Fruit fly (Drosophila melanogaster) whole organism, embryonic: ENCODE measurements around the gene Tom40.

ENCODE experiments used
- Atf3 ChIP-seq: fragments of 200-800 bp; sonication (Bioruptor generic); optimal IDR thresholded peaks from 3 replicates; lab custom pipeline; 2016; ENCODE audit warnings: missing biosample characterization, missing genetic modification characterization
- Blimp-1 ChIP-seq: fragments of 200-800 bp; sonication (Bioruptor generic); optimal IDR thresholded peaks from 3 replicates; lab custom pipeline; 2018; ENCODE audit warnings: missing biosample characterization, missing genetic modification characterization, mild to moderate bottlenecking, moderate library complexity, missing genetic modification reagents
- BtbVII ChIP-seq: fragments of 200-800 bp; sonication (Bioruptor generic); optimal IDR thresholded peaks from 3 replicates; lab custom pipeline; 2017; ENCODE audit warnings: missing biosample characterization, mild to moderate bottlenecking, missing genetic modification characterization
- C15 ChIP-seq: fragments of 200-800 bp; sonication (Bioruptor generic); IDR thresholded peaks from 3 replicates; pipeline ENCODE4 v1.3.6; 2022; ENCODE audit warnings: missing biosample characterization, missing genetic modification characterization
- CG11398 ChIP-seq: fragments of 200-800 bp; sonication (Bioruptor generic); optimal IDR thresholded peaks from 2 replicates; lab custom pipeline; 2016; ENCODE audit warnings: missing biosample characterization, missing genetic modification characterization
- CG11504 ChIP-seq: fragments of 200-800 bp; sonication (Bioruptor generic); optimal IDR thresholded peaks from 3 replicates; lab custom pipeline; 2019; ENCODE audit warnings: missing biosample characterization, mild to moderate bottlenecking, missing genetic modification characterization, moderate library complexity
- CG12236 ChIP-seq: fragments of 200-800 bp; sonication (Bioruptor generic); optimal IDR thresholded peaks from 2 replicates; lab custom pipeline; 2016; ENCODE audit warnings: missing biosample characterization, missing genetic modification characterization
- CG12391 ChIP-seq: fragments of 200-800 bp; sonication (Bioruptor generic); optimal IDR thresholded peaks from 3 replicates; lab custom pipeline; 2018; ENCODE audit warnings: missing biosample characterization, mild to moderate bottlenecking, missing genetic modification characterization, moderate library complexity
- CG15601 ChIP-seq: fragments of 200-800 bp; sonication (Bioruptor generic); optimal IDR thresholded peaks from 3 replicates; lab custom pipeline; 2019; ENCODE audit warnings: missing biosample characterization, mild to moderate bottlenecking, missing genetic modification characterization, moderate library complexity
- CG16813 ChIP-seq: fragments of 200-800 bp; sonication (Bioruptor generic); IDR thresholded peaks from 3 replicates; pipeline ENCODE4 v1.3.6; 2022; ENCODE audit warnings: missing biosample characterization, missing genetic modification characterization; ENCODE audit not compliant: partially characterized antibody
- CG17612 ChIP-seq: fragments of 200-800 bp; sonication (Bioruptor generic); IDR thresholded peaks from 2 replicates; pipeline ENCODE4 v1.3.6; 2022; ENCODE audit warnings: missing biosample characterization, missing genetic modification characterization
- CG31365 ChIP-seq: fragments of 200-800 bp; sonication (Bioruptor generic); optimal IDR thresholded peaks from 2 replicates; lab custom pipeline; 2018; ENCODE audit warnings: missing biosample characterization, mild to moderate bottlenecking, missing genetic modification characterization
- CG3163 ChIP-seq: fragments of 200-800 bp; sonication (Bioruptor generic); optimal IDR thresholded peaks from 3 replicates; lab custom pipeline; 2016; ENCODE audit warnings: missing biosample characterization, missing genetic modification characterization
- CG32767 ChIP-seq: fragments of 200-800 bp; sonication (Bioruptor generic); IDR thresholded peaks from 2 replicates; pipeline ENCODE4 v1.3.6; 2022; ENCODE audit warnings: missing biosample characterization, missing genetic modification characterization
- CG33557 ChIP-seq: fragments of 200-800 bp; sonication (Bioruptor generic); optimal IDR thresholded peaks from 2 replicates; lab custom pipeline; 2019; ENCODE audit warnings: missing biosample characterization, mild to moderate bottlenecking, missing genetic modification characterization, moderate library complexity
- CG3726 ChIP-seq: fragments of 200-800 bp; sonication (Bioruptor generic); IDR thresholded peaks from 3 replicates; pipeline ENCODE4, ENCODE4 v1.3.6; 2022; ENCODE audit warnings: missing biosample characterization, missing genetic modification characterization
- CG3838 ChIP-seq: fragments of 200-800 bp; sonication (Bioruptor generic); optimal IDR thresholded peaks from 3 replicates; lab custom pipeline; 2016; ENCODE audit warnings: missing biosample characterization, missing genetic modification characterization
- CG4854 ChIP-seq: fragments of 200-800 bp; sonication (Bioruptor generic); optimal IDR thresholded peaks from 2 replicates; lab custom pipeline; 2016; ENCODE audit warnings: missing biosample characterization, missing genetic modification characterization, inconsistent platforms
- CG5953 ChIP-seq: fragments of 200-800 bp; sonication (Bioruptor generic); IDR thresholded peaks from 2 replicates; pipeline ENCODE4 v1.3.6; 2022; ENCODE audit warnings: missing biosample characterization, missing genetic modification characterization
- CG6654 ChIP-seq: fragments of 200-800 bp; sonication (Bioruptor generic); optimal IDR thresholded peaks from 2 replicates; lab custom pipeline; 2017; ENCODE audit warnings: missing biosample characterization, mild to moderate bottlenecking, missing genetic modification characterization
- CG6813 ChIP-seq: fragments of 200-800 bp; sonication (Bioruptor generic); optimal IDR thresholded peaks from 2 replicates; lab custom pipeline; 2017; ENCODE audit warnings: missing biosample characterization, missing genetic modification characterization, mild to moderate bottlenecking, moderate library complexity, missing genetic modification reagents
- CG7372 ChIP-seq: fragments of 200-800 bp; sonication (Bioruptor generic); IDR thresholded peaks from 2 replicates; pipeline ENCODE4 v1.3.6; 2022; ENCODE audit warnings: missing biosample characterization, missing genetic modification characterization
- CoRest ChIP-seq: fragments of 200-800 bp; sonication (Bioruptor generic); optimal IDR thresholded peaks from 3 replicates; lab custom pipeline; 2018; ENCODE audit warnings: missing biosample characterization, mild to moderate bottlenecking, missing genetic modification characterization, moderate library complexity
- Deaf1 ChIP-seq: fragments of 200-800 bp; optimal IDR thresholded peaks from 3 replicates; lab custom pipeline; 2019; ENCODE audit warnings: missing biosample characterization, mild to moderate bottlenecking, missing genetic modification characterization, moderate library complexity
- Drgx ChIP-seq: fragments of 200-800 bp; sonication (Bioruptor generic); IDR thresholded peaks from 2 replicates; pipeline ENCODE4 v1.3.6; 2022; ENCODE audit warnings: missing biosample characterization, missing genetic modification characterization
- Ets65A ChIP-seq: fragments of 200-800 bp; sonication (Bioruptor generic); peaks from one replicate; lab custom pipeline; 2016; ENCODE audit warnings: missing biosample characterization, missing genetic modification characterization
- GATAe ChIP-seq: fragments of 200-800 bp; sonication (Bioruptor generic); conservative IDR thresholded peaks from 2 replicates; pipeline ENCODE4 v1.3.6; 2022; ENCODE audit warnings: missing biosample characterization, missing genetic modification characterization
- HLH4C ChIP-seq: fragments of 200-800 bp; sonication (Bioruptor generic); IDR thresholded peaks from 3 replicates; pipeline ENCODE4 v1.3.6; 2022; ENCODE audit warnings: missing biosample characterization, missing genetic modification characterization; ENCODE audit not compliant: partially characterized antibody
- Hmr ChIP-seq: fragments of 200-800 bp; sonication (Bioruptor generic); optimal IDR thresholded peaks from 3 replicates; lab custom pipeline; 2017; ENCODE audit warnings: mild to moderate bottlenecking, missing biosample characterization, missing genetic modification reagents, missing genetic modification characterization
- Hr39 ChIP-seq: fragments of >200 bp; optimal IDR thresholded peaks from 2 replicates; lab custom pipeline; 2017
- MTF-1 ChIP-seq: fragments of 200-800 bp; sonication (Bioruptor generic); optimal IDR thresholded peaks from 2 replicates; lab custom pipeline; 2018; ENCODE audit warnings: missing biosample characterization, mild to moderate bottlenecking, missing genetic modification characterization, borderline replicate concordance
- Max ChIP-seq: fragments of 200-800 bp; sonication (Bioruptor generic); optimal IDR thresholded peaks from 2 replicates; lab custom pipeline; 2016; ENCODE audit warnings: missing biosample characterization, mild to moderate bottlenecking, missing genetic modification characterization
- al ChIP-seq: fragments of 200-800 bp; sonication (Bioruptor generic); IDR thresholded peaks from 2 replicates; pipeline ENCODE4 v1.3.6; 2022; ENCODE audit warnings: missing biosample characterization, missing genetic modification characterization
- amos ChIP-seq: fragments of 200-800 bp; sonication (Bioruptor generic); IDR thresholded peaks from 2 replicates; pipeline ENCODE4 v1.3.6; 2022; ENCODE audit warnings: missing biosample characterization, missing genetic modification characterization; ENCODE audit not compliant: partially characterized antibody
- bbx ChIP-seq: fragments of 200-800 bp; sonication (Bioruptor generic); IDR thresholded peaks from 2 replicates; pipeline ENCODE4 v1.3.6; 2022; ENCODE audit warnings: missing biosample characterization, missing genetic modification characterization; ENCODE audit not compliant: partially characterized antibody
- cad ChIP-seq: fragments of >200 bp; optimal IDR thresholded peaks from 2 replicates; lab custom pipeline; 2017; ENCODE audit warnings: missing biosample characterization, missing genetic modification characterization
- cato ChIP-seq: fragments of 200-800 bp; sonication (Bioruptor generic); optimal IDR thresholded peaks from 2 replicates; lab custom pipeline; 2016; ENCODE audit warnings: missing biosample characterization, missing genetic modification characterization, borderline replicate concordance
- ewg ChIP-seq: fragments of 200-800 bp; sonication (Bioruptor generic); optimal IDR thresholded peaks from 3 replicates; lab custom pipeline; 2017; ENCODE audit warnings: mild to moderate bottlenecking, missing biosample characterization, missing genetic modification reagents, missing genetic modification characterization
- grau ChIP-seq: fragments of 200-800 bp; optimal IDR thresholded peaks from 3 replicates; lab custom pipeline; 2019; ENCODE audit warnings: missing biosample characterization, mild to moderate bottlenecking, missing genetic modification characterization, moderate library complexity
- gro ChIP-seq: fragments of 200-800 bp; sonication (Bioruptor generic); optimal IDR thresholded peaks from 2 replicates; lab custom pipeline; 2016; ENCODE audit warnings: missing biosample characterization, missing genetic modification characterization
- ind ChIP-seq: fragments of 200-800 bp; sonication (Bioruptor generic); optimal IDR thresholded peaks from 3 replicates; lab custom pipeline; 2016; ENCODE audit warnings: missing biosample characterization, missing genetic modification characterization
- jumu ChIP-seq: fragments of 200-800 bp; sonication (Bioruptor generic); optimal IDR thresholded peaks from 3 replicates; lab custom pipeline; 2016; ENCODE audit warnings: missing biosample characterization, missing genetic modification characterization
- odd ChIP-seq: fragments of 200-800 bp; sonication (Bioruptor generic); optimal IDR thresholded peaks from 2 replicates; lab custom pipeline; 2017; ENCODE audit warnings: missing biosample characterization, mild to moderate bottlenecking, missing genetic modification characterization
- pb ChIP-seq: fragments of 200-800 bp; sonication (Bioruptor generic); optimal IDR thresholded peaks from 3 replicates; lab custom pipeline; 2016; ENCODE audit warnings: missing biosample characterization, missing genetic modification characterization
- pnt ChIP-seq: fragments of 200-800 bp; sonication (Bioruptor generic); optimal IDR thresholded peaks from 3 replicates; lab custom pipeline; 2016; ENCODE audit warnings: missing biosample characterization, missing genetic modification characterization
- sens ChIP-seq: fragments of 200-800 bp; sonication (Bioruptor generic); peaks from one replicate; lab custom pipeline; 2016; ENCODE audit warnings: missing biosample characterization, missing genetic modification characterization
- sug ChIP-seq: fragments of 200-800 bp; optimal IDR thresholded peaks from 2 replicates; lab custom pipeline; 2019; ENCODE audit warnings: missing biosample characterization, mild to moderate bottlenecking, missing genetic modification characterization, moderate library complexity
- ttk ChIP-seq: fragments of 200-800 bp; sonication (Bioruptor generic); IDR thresholded peaks from 2 replicates; pipeline ENCODE4 v2.1.2; 2022; ENCODE audit warnings: missing biosample characterization, missing genetic modification characterization
- zf30C ChIP-seq: fragments of 200-800 bp; sonication (Bioruptor generic); optimal IDR thresholded peaks from 3 replicates; lab custom pipeline; 2018; ENCODE audit warnings: missing biosample characterization, mild to moderate bottlenecking, missing genetic modification characterization

Gene Tom40

DNA sequence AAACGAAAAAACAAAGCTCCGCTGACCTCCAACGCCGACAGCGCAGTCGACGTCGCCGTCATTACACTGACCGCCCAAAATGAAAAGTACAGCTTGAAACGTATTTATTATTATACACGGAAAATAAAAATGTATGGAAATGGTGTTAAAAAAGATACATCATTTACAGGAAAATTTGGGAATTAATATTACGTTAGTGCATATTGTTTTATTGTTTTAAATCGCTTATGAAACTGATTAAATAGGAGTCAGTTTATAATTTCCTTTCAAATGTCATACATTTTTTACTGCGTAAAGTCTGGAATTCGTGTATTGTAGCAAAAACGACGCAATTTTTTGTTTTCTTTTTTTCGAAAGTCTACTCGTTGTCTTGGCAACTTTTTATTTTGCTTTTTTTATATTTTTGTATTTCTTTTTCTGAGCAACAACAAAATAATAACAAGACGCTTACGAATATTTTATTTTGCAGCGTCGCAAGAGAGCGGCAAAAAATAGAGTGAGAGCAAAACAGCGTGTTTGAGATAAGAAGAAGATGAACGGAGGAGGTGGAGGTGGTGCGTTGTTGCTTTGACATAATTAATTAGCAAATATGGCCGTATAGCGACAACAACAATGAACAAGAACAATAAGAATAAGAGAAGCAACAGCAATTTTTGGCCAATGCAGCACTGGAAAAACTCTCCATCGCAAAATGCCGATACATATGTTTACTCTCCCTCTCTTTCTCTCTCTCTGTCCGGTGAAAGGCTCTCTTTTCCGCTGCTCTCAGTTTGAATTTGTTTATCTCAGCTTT, 44.5 kb upstream of the Tom40 start (continued):
- TF ChIP-seq cato (peak; percentile 30), odd (GFP tag; lab: Kevin White, UChicago) (peak; percentile 64), Hmr (peak; percentile 82), cad (GFP tag; lab: Kevin White, UChicago) (no peak), BtbVII (GFP tag; lab: Kevin White, UChicago) (peak; percentile 56), sens (GFP tag; lab: Kevin White, UChicago) (peak; percentile 95), al (peak; percentile 66), Atf3 (GFP tag; lab: Kevin White, UChicago) (peak; percentile 28), CG6813 (peak; percentile 67), amos (GFP tag; lab: Robert Waterston, UW) (no peak), pb (GFP tag; lab: Kevin White, UChicago) (peak; percentile 58), HLH4C (GFP tag; lab: Robert Waterston, UW) (no peak), ttk (GFP tag; lab: Robert Waterston, UW) (peak; percentile 61), ewg (GFP tag; lab: Kevin White, UChicago) (peak; percentile 31), pnt (GFP tag; lab: Kevin White, UChicago) (peak; percentile 52), CG5953 (GFP tag; lab: Robert Waterston, UW) (0 out of 2 replicates have a peak, but pooled peaks have one; percentile 57), ind (peak; percentile 66), CG3838 (GFP tag; lab: Kevin White, UChicago) (peak; percentile 46), jumu (GFP tag; lab: Kevin White, UChicago) (peak; percentile 48), CG12236 (GFP tag; lab: Kevin White, UChicago) (peak; percentile 47), CG11398 (GFP tag; lab: Kevin White, UChicago) (peak; percentile 43), Ets65A (GFP tag; lab: Kevin White, UChicago) (peak; percentile 94), MTF-1 (no peak), CG31365 (tag; lab: Kevin White, UChicago) (no peak), Deaf1 (tag; lab: Kevin White, UChicago) (peak; percentile 60), CG33557 (GFP tag; lab: Kevin White, UChicago) (no peak), zf30C (GFP tag; lab: Kevin White, UChicago) (peak; percentile 78), grau (peak; percentile 65), GATAe (peak; percentile 56), Blimp-1 (GFP tag; lab: Kevin White, UChicago) (peak; percentile 58), CG6654 (GFP tag; lab: Kevin White, UChicago) (peak; percentile 16), C15 (0 out of 3 replicates have a peak, but pooled peaks have one; percentile 16), CG32767 (GFP tag; lab: Robert Waterston, UW) (peak; percentile 14; the same call in 1 of the 2 replicates), Drgx (GFP tag; lab: Robert Waterston, UW) (peak; percentile 77), CG3726 (GFP tag; lab: Robert Waterston, UW) (peak; percentile 59; the same call in 1 of the 3 replicates), CG15601 (peak; percentile 21), CG11504 (tag; lab: Kevin White, UChicago) (peak; percentile 73), bbx (GFP tag; lab: Robert Waterston, UW) (no peak), CG4854 (peak; percentile 75), Hr39 (no peak), CG3163 (GFP tag; lab: Kevin White, UChicago) (no peak), Max (GFP tag; lab: Kevin White, UChicago) (peak; percentile 77), gro (peak; percentile 8), CoRest (tag; lab: Kevin White, UChicago) (peak; percentile 82), sug (tag; lab: Kevin White, UChicago) (peak; percentile 48), CG16813 (GFP tag; lab: Robert Waterston, UW) (no peak), CG7372 (GFP tag; lab: Robert Waterston, UW) (peak; percentile 44; the same call in 1 of the 2 replicates), CG17612 (0 out of 2 replicates have a peak, but pooled peaks have one; percentile 24), CG12391 (tag; lab: Kevin White, UChicago) (peak; percentile 76)
